Worm (Caenorhabditis elegans) whole organism, midembryonic: ENCODE results near the gene nlf-1.
A peak's percentile ranks its signal among the peaks of the same experiment; 100 is the strongest.

Experiments
- T22C8.4 ChIP-seq: fragments of 200-800 bp; sonication (Bioruptor generic); IDR thresholded peaks from 2 replicates; pipeline ENCODE4 v1.3.6; 2022; ENCODE audit warnings: missing genetic modification characterization, missing compliant biosample characterization
- cog-1 ChIP-seq: sonication (generic microtip); optimal IDR thresholded peaks from 2 replicates; lab custom pipeline; 2016; ENCODE audit warnings: missing genetic modification characterization, missing compliant biosample characterization
- flt-1 ChIP-seq: fragments of 200-800 bp; sonication (Bioruptor generic); IDR thresholded peaks from 2 replicates; pipeline ENCODE4 v1.3.6; 2022; ENCODE audit warnings: missing genetic modification characterization, missing compliant biosample characterization
- klf-2 ChIP-seq: fragments of 200-800 bp; sonication (Bioruptor generic); conservative IDR thresholded peaks from 2 replicates; pipeline ENCODE4 v1.3.6; 2022; ENCODE audit warnings: missing genetic modification reagents, missing genetic modification characterization, missing compliant biosample characterization
- med-1 ChIP-seq: sonication (generic microtip); optimal IDR thresholded peaks from 2 replicates; lab custom pipeline; 2017; ENCODE audit warnings: missing genetic modification characterization, mild to moderate bottlenecking, missing compliant biosample characterization, antibody characterized with exemption, missing genetic modification reagents; ENCODE audit not compliant: insufficient read depth
- ref-1 ChIP-seq: fragments of 200-800 bp; sonication (Bioruptor generic); conservative IDR thresholded peaks from 2 replicates; pipeline ENCODE4 v1.3.6; 2022; ENCODE audit warnings: missing genetic modification reagents, missing genetic modification characterization, missing compliant biosample characterization
- tab-1 ChIP-seq: fragments of 200-800 bp; sonication (Bioruptor generic); IDR thresholded peaks from 2 replicates; pipeline ENCODE4 v1.3.6; 2022; ENCODE audit warnings: missing genetic modification characterization, missing compliant biosample characterization
- ztf-23 ChIP-seq: fragments of 200-800 bp; sonication (Bioruptor generic); IDR thresholded peaks from 2 replicates; pipeline ENCODE4 v1.3.6; 2022; ENCODE audit warnings: missing genetic modification reagents, missing genetic modification characterization, missing compliant biosample characterization
- ztf-29 ChIP-seq: fragments of 200-800 bp; sonication (Bioruptor generic); IDR thresholded peaks from 2 replicates; pipeline ENCODE4 v1.3.6; 2022; ENCODE audit warnings: missing genetic modification reagents, missing genetic modification characterization, missing compliant biosample characterization

The nlf-1 gene

ce11 chrX:1012385-1012866 is 4.9 kb downstream of the nlf-1 start:
- TF ChIP-seq cog-1 (tag; lab: Kevin White, UChicago) (no peak), T22C8.4 (GFP tag; lab: Robert Waterston, UW) (no peak), ztf-23 (no peak), ztf-29 (no peak), klf-2 (no peak), tab-1 (no peak), flt-1 (no peak), med-1 (GFP tag; lab: Kevin White, UChicago) (no peak), ref-1 (GFP tag; lab: Robert Waterston, UW) (no peak)

- no peak for TF ChIP-seq tab-1
- TF ChIP-seq med-1 (GFP tag; lab: Kevin White, UChicago): no peak
- TF ChIP-seq ztf-23: no peak
- no peak for TF ChIP-seq ztf-29
- no peak for TF ChIP-seq flt-1
- TF ChIP-seq ref-1 (GFP tag; lab: Robert Waterston, UW): no peak
- no peak for TF ChIP-seq klf-2
- no peak for TF ChIP-seq T22C8.4 (GFP tag; lab: Robert Waterston, UW)
- no peak for TF ChIP-seq cog-1 (tag; lab: Kevin White, UChicago)
Measured at ce11 chrX:1010627-1011452, 6.5 kb downstream of the nlf-1 start.

- TF ChIP-seq ztf-29: no peak
- TF ChIP-seq ztf-23: no peak
Measured at ce11 chrX:1009512-1009911, 7.9 kb downstream of the nlf-1 start.

- TF ChIP-seq med-1 (GFP tag; lab: Kevin White, UChicago): no peak
- TF ChIP-seq tab-1: no peak
- TF ChIP-seq cog-1 (tag; lab: Kevin White, UChicago): no peak
- TF ChIP-seq T22C8.4 (GFP tag; lab: Robert Waterston, UW): no peak
- no peak for TF ChIP-seq klf-2
- TF ChIP-seq ztf-29: no peak
- no peak for TF ChIP-seq flt-1
- TF ChIP-seq ztf-23: no peak
- no peak for TF ChIP-seq ref-1 (GFP tag; lab: Robert Waterston, UW)
Measured at ce11 chrX:1005026-1005425, 12.3 kb downstream of the nlf-1 start.

- TF ChIP-seq ztf-29 (no peak), ztf-23 (no peak), T22C8.4 (GFP tag; lab: Robert Waterston, UW) (no peak), klf-2 (no peak), cog-1 (tag; lab: Kevin White, UChicago) (no peak), med-1 (GFP tag; lab: Kevin White, UChicago) (no peak), ref-1 (GFP tag; lab: Robert Waterston, UW) (no peak), flt-1 (no peak), tab-1 (no peak)
Measured at ce11 chrX:1004037-1004436, 13.3 kb downstream of the nlf-1 start, which contains the start of gene cutl-21. cutl-21 (plus strand) TSS chrX:1004337.

ce11 chrX:994678-995077 is 22.7 kb downstream of the nlf-1 start:
- TF ChIP-seq klf-2 (no peak), tab-1 (no peak), ztf-29 (no peak), ztf-23 (no peak), T22C8.4 (GFP tag; lab: Robert Waterston, UW) (no peak), med-1 (GFP tag; lab: Kevin White, UChicago) (no peak), cog-1 (tag; lab: Kevin White, UChicago) (no peak)

- TF ChIP-seq T22C8.4 (GFP tag; lab: Robert Waterston, UW) (no peak), tab-1 (0 out of 2 replicates have a peak, but pooled peaks have one; percentile 57), klf-2 (0 out of 2 replicates have a peak, but pooled peaks have one; percentile 14), ztf-23 (no peak), ztf-29 (peak; percentile 26; the same call in 1 of the 2 replicates), cog-1 (tag; lab: Kevin White, UChicago) (peak; percentile 37), med-1 (GFP tag; lab: Kevin White, UChicago) (no peak), ref-1 (GFP tag; lab: Robert Waterston, UW) (no peak), flt-1 (peak; percentile 60; the same call in 1 of the 2 replicates)
Measured at ce11 chrX:992650-993403, 24.5 kb downstream of the nlf-1 start.

- TF ChIP-seq klf-2: no peak
Measured at ce11 chrX:991274-991673, 26.1 kb downstream of the nlf-1 start, which contains the start of the genes C09E10.3 and dgk-1. C09E10.3 (minus strand) TSS chrX:991374. dgk-1 (minus strand) TSS chrX:991456.

- peak; percentile 38; the same call in 1 of the 2 replicates for TF ChIP-seq ztf-23
- no peak for TF ChIP-seq klf-2
- TF ChIP-seq flt-1: peak; percentile 39; the same call in 1 of the 2 replicates
Measured at ce11 chrX:986463-986862, 30.9 kb downstream of the nlf-1 start.

- TF ChIP-seq T22C8.4 (GFP tag; lab: Robert Waterston, UW) (no peak), flt-1 (no peak), tab-1 (no peak), med-1 (GFP tag; lab: Kevin White, UChicago) (no peak), klf-2 (no peak)
Measured at ce11 chrX:982598-982997, 34.8 kb downstream of the nlf-1 start.
